Worm (Caenorhabditis elegans) whole organism, L1 larva: ENCODE data around the gene sluh-7.
A peak's percentile ranks its signal among the peaks of the same experiment; 100 is the strongest.

Experiments used
- C04F5.9 ChIP-seq: sonication (generic microtip); optimal IDR thresholded peaks from 2 replicates; lab custom pipeline; 2016; ENCODE audit warnings: missing genetic modification characterization, missing compliant biosample characterization
- C16A3.4 ChIP-seq: fragments of 150-350 bp; optimal IDR thresholded peaks from 2 replicates; lab custom pipeline; 2014; ENCODE audit warnings: missing biosample characterization, missing genetic modification characterization
- C34B4.2 ChIP-seq: sonication (generic microtip); optimal IDR thresholded peaks from 2 replicates; lab custom pipeline; 2017; ENCODE audit warnings: mild to moderate bottlenecking, missing genetic modification characterization, missing compliant biosample characterization
- aha-1 ChIP-seq: fragments of 150-350 bp; optimal IDR thresholded peaks from 2 replicates; lab custom pipeline; 2014; ENCODE audit warnings: missing biosample characterization, missing genetic modification characterization
- alr-1 ChIP-seq: fragments of 200-800 bp; sonication (Bioruptor generic); optimal IDR thresholded peaks from 2 replicates; lab custom pipeline; 2018; ENCODE audit warnings: borderline replicate concordance, mild to moderate bottlenecking, missing genetic modification characterization, missing compliant biosample characterization
- aly-2 ChIP-seq: fragments of 150-350 bp; optimal IDR thresholded peaks from 2 replicates; lab custom pipeline; 2014; ENCODE audit warnings: missing biosample characterization, missing genetic modification characterization
- blmp-1 ChIP-seq: fragments of 150-350 bp; optimal IDR thresholded peaks from 2 replicates; lab custom pipeline; 2014; ENCODE audit warnings: missing biosample characterization, missing genetic modification characterization
- ceh-63 ChIP-seq: fragments of 200-800 bp; sonication (Bioruptor generic); optimal IDR thresholded peaks from 2 replicates; lab custom pipeline; 2018; ENCODE audit warnings: mild to moderate bottlenecking, missing genetic modification characterization, missing compliant biosample characterization
- ceh-90 ChIP-seq: sonication (generic microtip); optimal IDR thresholded peaks from 2 replicates; lab custom pipeline; 2016; ENCODE audit warnings: missing genetic modification characterization, missing compliant biosample characterization
- ces-1 ChIP-seq: fragments of 150-350 bp; optimal IDR thresholded peaks from 2 replicates; lab custom pipeline; 2014; ENCODE audit warnings: missing biosample characterization, missing genetic modification reagents, missing genetic modification characterization
- dpl-1 ChIP-seq, 3 experiments: fragments of 150-350 bp in 2 of 3; sonication (generic microtip) in 1 of 3; optimal IDR thresholded peaks; 2 replicates each; lab custom pipeline; 2014 to 2017; ENCODE audit warnings: missing biosample characterization in 3 of 3, missing genetic modification characterization in 3 of 3, missing genetic modification reagents in 3 of 3
- dsc-1 ChIP-seq: sonication (generic microtip); optimal IDR thresholded peaks from 2 replicates; lab custom pipeline; 2016; ENCODE audit warnings: mild to moderate bottlenecking, missing genetic modification characterization, missing compliant biosample characterization
- efl-1 ChIP-seq, 4 experiments: fragments of 150-350 bp; optimal IDR thresholded peaks in 3 of 4; peaks in 1 of 4; 1 replicate in 1 of 4; 2 replicates in 3 of 4; lab custom pipeline; 2014; ENCODE audit warnings: missing biosample characterization in 2 of 4, missing genetic modification characterization in 2 of 4, missing genetic modification reagents in 2 of 4
- egl-13 ChIP-seq: sonication (generic microtip); optimal IDR thresholded peaks from 2 replicates; lab custom pipeline; 2016; ENCODE audit warnings: missing genotype, missing genetic modification reagents, missing genetic modification characterization, missing compliant biosample characterization
- fkh-10 ChIP-seq: sonication (generic microtip); optimal IDR thresholded peaks from 2 replicates; lab custom pipeline; 2017; ENCODE audit warnings: missing biosample characterization, missing genetic modification reagents, missing genetic modification characterization
- fkh-8 ChIP-seq: sonication (generic microtip); optimal IDR thresholded peaks from 2 replicates; lab custom pipeline; 2016; ENCODE audit warnings: mild to moderate bottlenecking, missing genetic modification characterization, missing compliant biosample characterization
- fos-1 ChIP-seq: fragments of 150-350 bp; optimal IDR thresholded peaks from 2 replicates; lab custom pipeline; 2014; ENCODE audit warnings: missing biosample characterization, missing genetic modification characterization
- hlh-17 ChIP-seq: fragments of 200-800 bp; sonication (Bioruptor generic); optimal IDR thresholded peaks from 2 replicates; lab custom pipeline; 2018; ENCODE audit warnings: missing genetic modification characterization, mild to moderate bottlenecking, missing compliant biosample characterization, moderate library complexity, borderline replicate concordance
- jun-1 ChIP-seq: fragments of 150-350 bp; optimal IDR thresholded peaks from 2 replicates; lab custom pipeline; 2014; ENCODE audit warnings: missing biosample characterization, missing genetic modification reagents, missing genetic modification characterization
- lin-13 ChIP-seq: fragments of 150-350 bp; optimal IDR thresholded peaks from 2 replicates; lab custom pipeline; 2014; ENCODE audit warnings: missing biosample characterization, missing genetic modification reagents, missing genetic modification characterization
- lin-14 ChIP-seq: fragments of 200-800 bp; sonication (Bioruptor generic); optimal IDR thresholded peaks from 2 replicates; lab custom pipeline; 2018; ENCODE audit warnings: mild to moderate bottlenecking, missing genetic modification characterization, moderate library complexity, missing compliant biosample characterization
- lin-15B ChIP-seq: fragments of 150-350 bp; sonication (generic microtip); optimal IDR thresholded peaks from 3 replicates; lab custom pipeline; 2014; ENCODE audit warnings: missing biosample characterization, missing genetic modification characterization
- lin-35 ChIP-seq, 2 experiments: fragments of 150-350 bp; optimal IDR thresholded peaks; 2 replicates each; lab custom pipeline; 2014; ENCODE audit warnings: missing biosample characterization in 2 of 2, missing genetic modification characterization in 2 of 2, missing genetic modification reagents in 2 of 2
- lin-39 ChIP-seq: fragments of 150-350 bp; optimal IDR thresholded peaks from 2 replicates; lab custom pipeline; 2014; ENCODE audit warnings: missing biosample characterization, missing genetic modification reagents, missing genetic modification characterization
- lir-3 ChIP-seq: sonication (generic microtip); optimal IDR thresholded peaks from 2 replicates; lab custom pipeline; 2016; ENCODE audit warnings: mild to moderate bottlenecking, missing genetic modification characterization, moderate library complexity, missing compliant biosample characterization; ENCODE audit not compliant: poor library complexity
- lsy-2 ChIP-seq, 2 experiments: fragments of 150-350 bp; optimal IDR thresholded peaks; 2 replicates each; lab custom pipeline; 2014; ENCODE audit warnings: missing biosample characterization in 2 of 2, missing genetic modification characterization in 2 of 2
- mab-9 ChIP-seq: fragments of 200-800 bp; sonication (Bioruptor generic); IDR thresholded peaks from 2 replicates; pipeline ENCODE4 v1.3.6; 2022; ENCODE audit warnings: missing genetic modification reagents, missing genetic modification characterization, missing compliant biosample characterization
- mdl-1 ChIP-seq, 2 experiments: fragments of 150-350 bp; optimal IDR thresholded peaks; 2 replicates each; lab custom pipeline; 2014 to 2017; ENCODE audit warnings: missing biosample characterization in 2 of 2, missing genetic modification characterization in 2 of 2, inconsistent platforms in 1 of 2
- mef-2 ChIP-seq: fragments of 150-350 bp; optimal IDR thresholded peaks from 2 replicates; lab custom pipeline; 2014; ENCODE audit warnings: missing biosample characterization, missing genetic modification characterization
- mep-1 ChIP-seq: fragments of 150-350 bp; optimal IDR thresholded peaks from 2 replicates; lab custom pipeline; 2014; ENCODE audit warnings: missing biosample characterization, missing genetic modification characterization
- nhr-11 ChIP-seq: fragments of 150-350 bp; optimal IDR thresholded peaks from 2 replicates; lab custom pipeline; 2014; ENCODE audit warnings: missing biosample characterization, missing genetic modification characterization
- nhr-12 ChIP-seq: sonication (generic microtip); optimal IDR thresholded peaks from 2 replicates; lab custom pipeline; 2017; ENCODE audit warnings: missing biosample characterization, missing genetic modification characterization
- nhr-19 ChIP-seq: fragments of 200-800 bp; sonication (Bioruptor generic); conservative IDR thresholded peaks from 2 replicates; pipeline ENCODE4 v1.3.6; 2022; ENCODE audit warnings: missing genetic modification characterization, missing compliant biosample characterization
- nhr-47 ChIP-seq: sonication (generic microtip); optimal IDR thresholded peaks from 2 replicates; lab custom pipeline; 2016; ENCODE audit warnings: mild to moderate bottlenecking, missing genetic modification characterization, moderate library complexity, missing compliant biosample characterization
- nhr-71 ChIP-seq: sonication (generic microtip); optimal IDR thresholded peaks from 2 replicates; lab custom pipeline; 2016; ENCODE audit warnings: mild to moderate bottlenecking, missing genetic modification characterization, moderate library complexity, missing compliant biosample characterization
- nhr-76 ChIP-seq: sonication (generic microtip); optimal IDR thresholded peaks from 2 replicates; lab custom pipeline; 2017; ENCODE audit warnings: missing biosample characterization, missing genetic modification characterization
- nhr-84 ChIP-seq: sonication (generic microtip); optimal IDR thresholded peaks from 2 replicates; lab custom pipeline; 2017; ENCODE audit warnings: missing biosample characterization, missing genetic modification characterization
- nhr-85 ChIP-seq: sonication (generic microtip); peaks from one replicate; lab custom pipeline; 2016; ENCODE audit warnings: missing genetic modification characterization, inconsistent platforms, missing compliant biosample characterization
- nhr-90 ChIP-seq: sonication (generic microtip); optimal IDR thresholded peaks from 2 replicates; lab custom pipeline; 2016; ENCODE audit warnings: mild to moderate bottlenecking, missing genetic modification characterization, missing compliant biosample characterization; ENCODE audit not compliant: poor library complexity
- pag-3 ChIP-seq: sonication (generic microtip); optimal IDR thresholded peaks from 2 replicates; lab custom pipeline; 2017; ENCODE audit warnings: missing genetic modification characterization, mild to moderate bottlenecking, missing compliant biosample characterization, antibody characterized with exemption, borderline replicate concordance; ENCODE audit not compliant: insufficient read depth
- pqm-1 ChIP-seq: sonication (generic microtip); optimal IDR thresholded peaks from 3 replicates; lab custom pipeline; 2017; ENCODE audit warnings: missing biosample characterization, missing genetic modification characterization
- snu-23 ChIP-seq: sonication (generic microtip); optimal IDR thresholded peaks from 2 replicates; lab custom pipeline; 2016; ENCODE audit warnings: missing genetic modification characterization, missing compliant biosample characterization
- sox-4 ChIP-seq: sonication (generic microtip); optimal IDR thresholded peaks from 2 replicates; lab custom pipeline; 2016; ENCODE audit warnings: missing genetic modification characterization, missing compliant biosample characterization
- sup-37 ChIP-seq: fragments of 200-800 bp; sonication (Bioruptor generic); optimal IDR thresholded peaks from 2 replicates; lab custom pipeline; 2018; ENCODE audit warnings: mild to moderate bottlenecking, missing genetic modification characterization, missing compliant biosample characterization
- unc-86 ChIP-seq: sonication (generic microtip); optimal IDR thresholded peaks from 2 replicates; lab custom pipeline; 2016; ENCODE audit warnings: missing genetic modification characterization, missing compliant biosample characterization
- unc-98 ChIP-seq: fragments of 200-800 bp; sonication (Bioruptor generic); IDR thresholded peaks from 2 replicates; pipeline ENCODE4 v1.3.6; 2022; ENCODE audit warnings: missing genetic modification characterization, missing compliant biosample characterization
- zag-1 ChIP-seq: fragments of 150-350 bp; optimal IDR thresholded peaks from 2 replicates; lab custom pipeline; 2014; ENCODE audit warnings: missing biosample characterization, missing genetic modification characterization
- ztf-11 ChIP-seq, 2 experiments: sonication (generic microtip); optimal IDR thresholded peaks; 2 replicates each; lab custom pipeline; 2016 to 2017; ENCODE audit warnings: missing genetic modification characterization in 2 of 2, missing biosample characterization in 1 of 2, missing compliant biosample characterization in 1 of 2
- ztf-4 ChIP-seq: fragments of 150-350 bp; optimal IDR thresholded peaks from 2 replicates; lab custom pipeline; 2014; ENCODE audit warnings: missing biosample characterization, missing genetic modification characterization

The sluh-7 gene

ce11 chrV:10357467-10357953, 1.9 kb upstream of the sluh-7 start, which contains the start of gene ceeh-2:
ceeh-2 (minus strand) TSS chrV:10357903.
- TF ChIP-seq efl-1 (optimal IDR thresholded peaks at IDR 0.05; lab: Kevin White, UChicago) (no peak), efl-1 (GFP tag; optimal IDR thresholded peaks at IDR 0.05 in 1 of 2; lab: Kevin White, UChicago) (peak in 1 of 2 experiments; percentile 80), ceh-90 (tag; lab: Kevin White, UChicago) (no peak), lin-35 (GFP tag; optimal IDR thresholded peaks at IDR 0.05; lab: Kevin White, UChicago) (peak in 1 of 2 experiments; percentile 27), nhr-12 (tag; lab: Kevin White, UChicago) (no peak), C34B4.2 (no peak)

DNA sequence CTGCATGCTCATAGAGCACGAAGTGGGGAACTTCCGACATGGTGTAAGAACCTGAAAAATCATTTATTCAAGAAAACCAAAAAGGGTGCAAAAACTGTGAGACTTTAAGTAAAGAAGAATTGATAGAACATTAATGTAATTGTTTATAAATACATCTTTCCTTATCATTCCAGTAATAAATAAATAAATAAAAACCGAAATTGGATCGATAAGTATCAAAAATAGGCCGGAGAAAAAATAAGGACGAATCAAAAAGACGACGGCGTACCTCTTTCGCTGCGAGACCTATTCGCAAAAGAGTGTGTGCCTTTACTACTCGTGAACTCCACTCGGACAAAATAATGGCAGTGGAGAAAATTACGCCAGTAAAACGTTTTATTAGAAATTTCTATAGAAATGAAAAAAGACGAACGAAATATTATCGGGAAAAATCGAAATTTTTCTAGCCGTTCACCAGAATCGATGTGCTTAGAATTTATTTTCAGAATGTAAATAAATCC, 2.6 kb downstream of the sluh-7 start, which contains the start of gene nol-56:
Gene nol-56, minus strand, starts transcription at position 51 of the 500 bp plus-strand sequence.
- TF ChIP-seq sup-37 (GFP tag; lab: Kevin White, UChicago), result no peak
- peak; percentile 45 for TF ChIP-seq aly-2 (tag; lab: Kevin White, UChicago)
- TF ChIP-seq dsc-1 (tag; lab: Kevin White, UChicago), result peak; percentile 88
- peak; percentile 92 for TF ChIP-seq snu-23 (GFP tag; lab: Kevin White, UChicago)
- TF ChIP-seq ceh-63 (GFP tag; lab: Kevin White, UChicago), result no peak
- TF ChIP-seq mef-2 (tag; lab: Kevin White, UChicago), result no peak
- no peak for TF ChIP-seq fkh-10 (GFP tag; lab: Kevin White, UChicago)
- TF ChIP-seq lin-14 (GFP tag; lab: Kevin White, UChicago), result peak; percentile 87
- peak; percentile 97 for TF ChIP-seq mep-1 (tag; lab: Kevin White, UChicago)
- peak; percentile 85 for TF ChIP-seq blmp-1 (tag; lab: Kevin White, UChicago)
- peak; percentile 93 for TF ChIP-seq nhr-71
- no peak for TF ChIP-seq nhr-84 (tag; lab: Kevin White, UChicago)
- no peak for TF ChIP-seq zag-1 (tag; lab: Kevin White, UChicago)
- TF ChIP-seq lin-13, result peak; percentile 81
- TF ChIP-seq nhr-12 (tag; lab: Kevin White, UChicago), result no peak
- TF ChIP-seq egl-13 (tag; lab: Kevin White, UChicago), result peak; percentile 83
- TF ChIP-seq pqm-1 (tag; lab: Kevin White, UChicago), result no peak
- TF ChIP-seq nhr-19, result peak; percentile 84
- TF ChIP-seq jun-1 (tag; lab: Kevin White, UChicago), result peak; percentile 51
- peak; percentile 51 for TF ChIP-seq lin-39 (tag; lab: Kevin White, UChicago)
- peak; percentile 81 for TF ChIP-seq lin-15B (tag; lab: Kevin White, UChicago)
- no peak for TF ChIP-seq alr-1 (tag; lab: Kevin White, UChicago)
- peak; percentile 87 for TF ChIP-seq C16A3.4 (tag; lab: Kevin White, UChicago)
- peak; percentile 81 to 86 (median 85) for TF ChIP-seq dpl-1 (GFP tag; optimal IDR thresholded peaks at IDR 0.05; lab: Kevin White, UChicago)
- TF ChIP-seq nhr-85 (tag; lab: Kevin White, UChicago), result peak; percentile 87
- TF ChIP-seq ztf-4 (tag; lab: Kevin White, UChicago), result peak; percentile 42
- peak; percentile 62 for TF ChIP-seq mab-9 (GFP tag; lab: Robert Waterston, UW)
- TF ChIP-seq lir-3 (tag; lab: Kevin White, UChicago), result peak; percentile 88
- peak; percentile 87 to 93 for TF ChIP-seq lsy-2 (tag; optimal IDR thresholded peaks at IDR 0.05; lab: Kevin White, UChicago)
- TF ChIP-seq pag-3 (tag; lab: Kevin White, UChicago), result no peak
- TF ChIP-seq nhr-47 (tag; lab: Kevin White, UChicago), result peak; percentile 92
- TF ChIP-seq nhr-76 (tag; lab: Kevin White, UChicago), result no peak
- no peak for TF ChIP-seq unc-98 (GFP tag; lab: Robert Waterston, UW)
- TF ChIP-seq ztf-11 (tag; optimal IDR thresholded peaks at IDR 0.05; lab: Kevin White, UChicago), result peak in 1 of 2 experiments; percentile 86
- TF ChIP-seq mdl-1 (tag; optimal IDR thresholded peaks at IDR 0.05; lab: Kevin White, UChicago), result peak in 1 of 2 experiments; percentile 73
- no peak for TF ChIP-seq aha-1 (tag; lab: Kevin White, UChicago)
- TF ChIP-seq fkh-8, result peak; percentile 77
- TF ChIP-seq hlh-17, result no peak
- peak; percentile 44 for TF ChIP-seq fos-1 (tag; lab: Kevin White, UChicago)
- peak; percentile 77 for TF ChIP-seq unc-86
- TF ChIP-seq nhr-11 (tag; lab: Kevin White, UChicago), result no peak
- peak; percentile 90 for TF ChIP-seq nhr-90 (tag; lab: Kevin White, UChicago)
- TF ChIP-seq ces-1 (GFP tag; lab: Kevin White, UChicago), result no peak
- peak; percentile 85 for TF ChIP-seq sox-4 (tag; lab: Kevin White, UChicago)
- peak; percentile 74 for TF ChIP-seq C04F5.9 (tag; lab: Kevin White, UChicago)
